Fruit fly (Drosophila melanogaster) whole organism, embryonic: ENCODE results near the gene LysS.

Experiments
- Atf6 ChIP-seq: fragments of 200-800 bp; sonication (Bioruptor generic); IDR thresholded peaks from 2 replicates; pipeline ENCODE4 v1.3.6; 2022; ENCODE audit warnings: missing biosample characterization, missing genetic modification characterization
- CG11247 ChIP-seq: fragments of 200-800 bp; sonication (Bioruptor generic); IDR thresholded peaks from 2 replicates; pipeline ENCODE4 v1.3.6; 2022; ENCODE audit warnings: missing biosample characterization, missing genetic modification characterization
- CG11695 ChIP-seq: fragments of 200-800 bp; sonication (Bioruptor generic); IDR thresholded peaks from 3 replicates; pipeline ENCODE4 v1.3.6; 2022; ENCODE audit warnings: missing biosample characterization, missing genetic modification characterization
- CG12071 ChIP-seq: fragments of 200-800 bp; sonication (Bioruptor generic); optimal IDR thresholded peaks from 3 replicates; lab custom pipeline; 2018; ENCODE audit warnings: missing biosample characterization, mild to moderate bottlenecking, missing genetic modification characterization
- CG13296 ChIP-seq: fragments of 200-800 bp; sonication (Bioruptor generic); optimal IDR thresholded peaks from 3 replicates; lab custom pipeline; 2018; ENCODE audit warnings: missing biosample characterization, mild to moderate bottlenecking, missing genetic modification characterization
- CG13775 ChIP-seq: fragments of 200-800 bp; sonication (Bioruptor generic); optimal IDR thresholded peaks from 3 replicates; lab custom pipeline; 2017; ENCODE audit warnings: missing biosample characterization, mild to moderate bottlenecking, missing genetic modification characterization
- CG14710 ChIP-seq: fragments of 200-800 bp; sonication (Bioruptor generic); optimal IDR thresholded peaks from 3 replicates; lab custom pipeline; 2019; ENCODE audit warnings: missing biosample characterization, mild to moderate bottlenecking, missing genetic modification characterization, moderate library complexity
- CG16863 ChIP-seq: fragments of 200-800 bp; sonication (Bioruptor generic); optimal IDR thresholded peaks from 3 replicates; lab custom pipeline; 2016; ENCODE audit warnings: missing biosample characterization, missing genetic modification characterization
- CG18599 ChIP-seq: fragments of 200-800 bp; sonication (Bioruptor generic); optimal IDR thresholded peaks from 3 replicates; lab custom pipeline; 2017; ENCODE audit warnings: missing biosample characterization, missing genetic modification characterization, mild to moderate bottlenecking, moderate library complexity, missing genetic modification reagents
- CG18619 ChIP-seq: fragments of 200-800 bp; sonication (Bioruptor generic); optimal IDR thresholded peaks from 3 replicates; lab custom pipeline; 2017; ENCODE audit warnings: missing biosample characterization, mild to moderate bottlenecking, missing genetic modification characterization
- CG2120 ChIP-seq: fragments of 200-800 bp; sonication (Bioruptor generic); optimal IDR thresholded peaks from 3 replicates; lab custom pipeline; 2016; ENCODE audit warnings: missing biosample characterization, missing genetic modification characterization
- CG2678 ChIP-seq: fragments of 200-800 bp; sonication (Bioruptor generic); optimal IDR thresholded peaks from 3 replicates; lab custom pipeline; 2019; ENCODE audit warnings: missing biosample characterization, mild to moderate bottlenecking, missing genetic modification characterization, moderate library complexity
- CG2889 ChIP-seq: fragments of 200-800 bp; sonication (Bioruptor generic); IDR thresholded peaks from 3 replicates; pipeline ENCODE4 v1.3.6; 2022; ENCODE audit warnings: missing biosample characterization, missing genetic modification characterization
- CG8478 ChIP-seq: fragments of >200 bp; optimal IDR thresholded peaks from 2 replicates; lab custom pipeline; 2018
- CTCF ChIP-seq: fragments of 200-800 bp; sonication (Bioruptor generic); optimal IDR thresholded peaks from 2 replicates; lab custom pipeline; 2017; ENCODE audit warnings: missing biosample characterization, mild to moderate bottlenecking, missing genetic modification characterization, moderate library complexity
- Doc2 ChIP-seq: fragments of 200-800 bp; sonication (Bioruptor generic); IDR thresholded peaks from 2 replicates; pipeline ENCODE4 v1.3.6; 2022; ENCODE audit warnings: missing biosample characterization, missing genetic modification characterization
- E2f2 ChIP-seq: fragments of 200-800 bp; sonication (Bioruptor generic); IDR thresholded peaks from 2 replicates; pipeline ENCODE4 v1.3.6; 2022; ENCODE audit warnings: missing biosample characterization, missing genetic modification characterization
- Gsc ChIP-seq: fragments of 200-800 bp; sonication (Bioruptor generic); IDR thresholded peaks from 2 replicates; pipeline ENCODE4 v1.3.6; 2022; ENCODE audit warnings: missing biosample characterization, missing genetic modification characterization
- H15 ChIP-seq: fragments of 200-800 bp; sonication (Bioruptor generic); IDR thresholded peaks from 3 replicates; pipeline ENCODE4 v1.3.6; 2022; ENCODE audit warnings: missing biosample characterization, missing genetic modification characterization
- Hmr ChIP-seq: fragments of 200-800 bp; sonication (Bioruptor generic); optimal IDR thresholded peaks from 3 replicates; lab custom pipeline; 2017; ENCODE audit warnings: mild to moderate bottlenecking, missing biosample characterization, missing genetic modification reagents, missing genetic modification characterization
- Hr3 ChIP-seq: fragments of 200-800 bp; sonication (Bioruptor generic); optimal IDR thresholded peaks from 3 replicates; lab custom pipeline; 2016; ENCODE audit warnings: missing biosample characterization, missing genetic modification characterization
- Mrtf ChIP-seq: fragments of 200-800 bp; sonication (Bioruptor generic); IDR thresholded peaks from 3 replicates; pipeline ENCODE4 v1.3.6; 2022; ENCODE audit warnings: missing biosample characterization, missing genetic modification characterization
- Sry-β ChIP-seq: fragments of 200-800 bp; sonication (Bioruptor generic); optimal IDR thresholded peaks from 2 replicates; lab custom pipeline; 2018; ENCODE audit warnings: missing biosample characterization, mild to moderate bottlenecking, missing genetic modification characterization, moderate library complexity
- Usf ChIP-seq: fragments of 200-800 bp; sonication (Bioruptor generic); optimal IDR thresholded peaks from 2 replicates; lab custom pipeline; 2017; ENCODE audit warnings: missing genotype, missing biosample characterization, missing genetic modification characterization
- Xrp1 ChIP-seq: fragments of 200-800 bp; sonication (Bioruptor generic); IDR thresholded peaks from 2 replicates; pipeline ENCODE4 v1.3.6; 2022; ENCODE audit warnings: missing biosample characterization, missing genetic modification characterization
- YL-1 ChIP-seq: fragments of 200-800 bp; sonication (Bioruptor generic); optimal IDR thresholded peaks from 3 replicates; lab custom pipeline; 2017; ENCODE audit warnings: missing biosample characterization, mild to moderate bottlenecking, missing genetic modification characterization
- ab ChIP-seq: fragments of 200-800 bp; sonication (Bioruptor generic); optimal IDR thresholded peaks from 2 replicates; lab custom pipeline; 2016; ENCODE audit warnings: missing biosample characterization, missing genetic modification characterization
- cad ChIP-seq: fragments of >200 bp; optimal IDR thresholded peaks from 2 replicates; lab custom pipeline; 2017; ENCODE audit warnings: missing biosample characterization, missing genetic modification characterization
- cas ChIP-seq: fragments of 200-800 bp; sonication (Bioruptor generic); IDR thresholded peaks from 2 replicates; pipeline ENCODE4 v1.3.6; 2022; ENCODE audit warnings: missing biosample characterization, missing genetic modification characterization
- crol ChIP-seq: fragments of 200-800 bp; sonication (Bioruptor generic); IDR thresholded peaks from 2 replicates; pipeline ENCODE4 v1.3.6; 2022; ENCODE audit warnings: missing biosample characterization, missing genetic modification characterization
- dan ChIP-seq: fragments of 200-800 bp; sonication (Bioruptor generic); IDR thresholded peaks from 2 replicates; pipeline ENCODE4 v1.3.6; 2022; ENCODE audit warnings: missing biosample characterization, missing genetic modification characterization
- danr ChIP-seq: fragments of 200-800 bp; sonication (Bioruptor generic); IDR thresholded peaks from 2 replicates; pipeline ENCODE4 v1.3.6; 2022; ENCODE audit warnings: missing biosample characterization, missing genetic modification characterization
- disco-r ChIP-seq: fragments of 200-800 bp; sonication (Bioruptor generic); optimal IDR thresholded peaks from 2 replicates; lab custom pipeline; 2016; ENCODE audit warnings: missing biosample characterization, missing genetic modification characterization
- dm ChIP-seq: fragments of 200-800 bp; sonication (Bioruptor generic); optimal IDR thresholded peaks from 3 replicates; lab custom pipeline; 2016; ENCODE audit warnings: missing biosample characterization, missing genetic modification characterization
- fd102C ChIP-seq: fragments of 200-800 bp; sonication (Bioruptor generic); optimal IDR thresholded peaks from 2 replicates; lab custom pipeline; 2018; ENCODE audit warnings: missing biosample characterization, mild to moderate bottlenecking, missing genetic modification characterization, moderate library complexity
- hkb ChIP-seq, 2 experiments: fragments of 200-800 bp in 1 of 2; fragments of >200 bp in 1 of 2; sonication (Bioruptor generic) in 1 of 2; IDR thresholded peaks in 1 of 2; optimal IDR thresholded peaks in 1 of 2; 2 replicates each; pipeline versions ENCODE4 v1.3.6 to Lab custom; 2017 to 2022; ENCODE audit warnings: missing biosample characterization in 1 of 2, missing genetic modification characterization in 1 of 2
- jigr1 ChIP-seq: fragments of 200-800 bp; sonication (Bioruptor generic); IDR thresholded peaks from 3 replicates; pipeline ENCODE4 v1.3.6; 2022; ENCODE audit warnings: missing biosample characterization, missing genetic modification characterization
- lola ChIP-seq, 3 experiments: fragments of >200 bp in 2 of 3; fragments of 200-800 bp in 1 of 3; sonication (Bioruptor generic) in 1 of 3; optimal IDR thresholded peaks; 2 replicates each; lab custom pipeline; 2017 to 2019; ENCODE audit warnings: missing biosample characterization in 3 of 3, missing genetic modification characterization in 3 of 3, mild to moderate bottlenecking in 1 of 3, moderate library complexity in 1 of 3
- mirr ChIP-seq: fragments of 200-800 bp; sonication (Bioruptor generic); optimal IDR thresholded peaks from 3 replicates; lab custom pipeline; 2018; ENCODE audit warnings: missing biosample characterization, mild to moderate bottlenecking, missing genetic modification characterization
- nerfin-1 ChIP-seq: fragments of 200-800 bp; sonication (Bioruptor generic); optimal IDR thresholded peaks from 3 replicates; lab custom pipeline; 2019; ENCODE audit warnings: missing biosample characterization, mild to moderate bottlenecking, missing genetic modification characterization, moderate library complexity
- pzg ChIP-seq: fragments of 200-800 bp; sonication (Bioruptor generic); optimal IDR thresholded peaks from 3 replicates; lab custom pipeline; 2018; ENCODE audit warnings: missing biosample characterization, mild to moderate bottlenecking, missing genetic modification characterization, moderate library complexity
- row ChIP-seq: fragments of 200-800 bp; sonication (Bioruptor generic); IDR thresholded peaks from 3 replicates; pipeline ENCODE4 v1.3.6; 2022; ENCODE audit warnings: missing biosample characterization, missing genetic modification characterization
- sc ChIP-seq, 3 experiments: fragments of >200 bp in 2 of 3; fragments of 200-800 bp in 1 of 3; sonication (Bioruptor generic) in 1 of 3; optimal IDR thresholded peaks; 2 replicates in 2 of 3; 3 replicates in 1 of 3; lab custom pipeline; 2017; ENCODE audit warnings: mild to moderate bottlenecking in 1 of 3, missing biosample characterization in 1 of 3, missing genetic modification characterization in 1 of 3, missing genetic modification reagents in 1 of 3
- schlank ChIP-seq: fragments of 200-800 bp; sonication (Bioruptor generic); optimal IDR thresholded peaks from 2 replicates; lab custom pipeline; 2018; ENCODE audit warnings: missing biosample characterization, mild to moderate bottlenecking, missing genetic modification characterization
- scrt ChIP-seq: fragments of 200-800 bp; sonication (Bioruptor generic); optimal IDR thresholded peaks from 2 replicates; lab custom pipeline; 2018; ENCODE audit warnings: missing biosample characterization, mild to moderate bottlenecking, missing genetic modification characterization, moderate library complexity
- sd ChIP-seq: fragments of 200-800 bp; sonication (Bioruptor generic); optimal IDR thresholded peaks from 3 replicates; lab custom pipeline; 2018; ENCODE audit warnings: missing biosample characterization, mild to moderate bottlenecking, missing genetic modification characterization, moderate library complexity
- sens ChIP-seq: fragments of 200-800 bp; sonication (Bioruptor generic); peaks from one replicate; lab custom pipeline; 2016; ENCODE audit warnings: missing biosample characterization, missing genetic modification characterization
- so ChIP-seq: fragments of 200-800 bp; sonication (Bioruptor generic); IDR thresholded peaks from 3 replicates; pipeline ENCODE4 v1.3.6; 2022; ENCODE audit warnings: missing biosample characterization, missing genetic modification characterization
- sob ChIP-seq: fragments of 200-800 bp; sonication (Bioruptor generic); IDR thresholded peaks from 2 replicates; pipeline ENCODE4 v1.3.6; 2022; ENCODE audit warnings: missing biosample characterization, missing genetic modification characterization
- twi ChIP-seq: fragments of 200-800 bp; optimal IDR thresholded peaks from 2 replicates; lab custom pipeline; 2019; ENCODE audit warnings: missing biosample characterization, mild to moderate bottlenecking, missing genetic modification characterization, moderate library complexity
- zfh1 ChIP-seq: fragments of 200-800 bp; sonication (Bioruptor generic); IDR thresholded peaks from 3 replicates; pipeline ENCODE4 v1.3.6; 2022; ENCODE audit warnings: missing biosample characterization, missing genetic modification characterization

Gene LysS

dm6 chr3L:1195868-1196552 is 31.5 kb upstream of the LysS start, which contains the start of gene Aplip1 (continued):
- peak; percentile 46 for TF ChIP-seq CG2120 (GFP tag; lab: Kevin White, UChicago)
- no peak for TF ChIP-seq CG18599
- TF ChIP-seq Mrtf: no peak
- no peak for TF ChIP-seq Sry-β (GFP tag; lab: Kevin White, UChicago)
- peak; percentile 46 for TF ChIP-seq nerfin-1
- no peak for TF ChIP-seq mirr
- TF ChIP-seq fd102C: no peak
- TF ChIP-seq CG11247: no peak
- no peak for TF ChIP-seq jigr1
- TF ChIP-seq cas (GFP tag; lab: Robert Waterston, UW): no peak
- peak; percentile 12 for TF ChIP-seq CG12071
- TF ChIP-seq lola (GFP tag; optimal IDR thresholded peaks at IDR 0.05; lab: Kevin White, UChicago): no peak
- 0 out of 3 replicates have a peak, but pooled peaks have one; percentile 15 for TF ChIP-seq CG11695 (GFP tag; lab: Robert Waterston, UW)
- TF ChIP-seq sc (optimal IDR thresholded peaks at IDR 0.05; lab: Kevin White, UChicago): no peak
- TF ChIP-seq sc (GFP tag; optimal IDR thresholded peaks at IDR 0.05; lab: Kevin White, UChicago): no peak
- TF ChIP-seq CG16863 (GFP tag; lab: Kevin White, UChicago): no peak
- TF ChIP-seq YL-1 (GFP tag; lab: Kevin White, UChicago): peak; percentile 13
- no peak for TF ChIP-seq Hr3 (GFP tag; lab: Kevin White, UChicago)
- TF ChIP-seq H15 (GFP tag; lab: Robert Waterston, UW): no peak
- no peak for TF ChIP-seq dan (GFP tag; lab: Robert Waterston, UW)
- peak; percentile 3 for TF ChIP-seq Hmr (GFP tag; lab: Kevin White, UChicago)
- TF ChIP-seq disco-r (GFP tag; lab: Kevin White, UChicago): no peak
- TF ChIP-seq CG13775 (GFP tag; lab: Kevin White, UChicago): no peak
- TF ChIP-seq sob: peak; percentile 63
- no peak for TF ChIP-seq so
- no peak for TF ChIP-seq schlank (tag; lab: Kevin White, UChicago)
- TF ChIP-seq sd (tag; lab: Kevin White, UChicago): no peak
- TF ChIP-seq Usf (GFP tag; lab: Kevin White, UChicago): no peak
- peak; percentile 30; the same call in 1 of the 2 replicates for TF ChIP-seq crol (GFP tag; lab: Robert Waterston, UW)
- no peak for TF ChIP-seq twi (tag; lab: Kevin White, UChicago)
- TF ChIP-seq hkb (optimal IDR thresholded peaks at IDR 0.05; lab: Kevin White, UChicago): no peak
- TF ChIP-seq hkb (GFP tag; IDR thresholded peaks at IDR 0.05; lab: Robert Waterston, UW): no peak
- TF ChIP-seq CG18619 (GFP tag; lab: Kevin White, UChicago): no peak
- no peak for TF ChIP-seq CTCF (GFP tag; lab: Kevin White, UChicago)
- peak; percentile 14 for TF ChIP-seq pzg (GFP tag; lab: Kevin White, UChicago)
- no peak for TF ChIP-seq dm
- no peak for TF ChIP-seq Gsc (GFP tag; lab: Robert Waterston, UW)
- TF ChIP-seq CG14710 (tag; lab: Kevin White, UChicago): no peak
- TF ChIP-seq ab (GFP tag; lab: Kevin White, UChicago): no peak
- TF ChIP-seq scrt (GFP tag; lab: Kevin White, UChicago): peak; percentile 87
- no peak for TF ChIP-seq CG8478 (lab: Kevin White, UChicago)
- no peak for TF ChIP-seq Doc2 (GFP tag; lab: Robert Waterston, UW)
- TF ChIP-seq CG2678 (tag; lab: Kevin White, UChicago): peak; percentile 39
- peak; percentile 22; the same call in 1 of the 3 replicates for TF ChIP-seq row
- no peak for TF ChIP-seq zfh1
- TF ChIP-seq E2f2 (GFP tag; lab: Robert Waterston, UW): no peak
- TF ChIP-seq CG13296 (GFP tag; lab: Kevin White, UChicago): peak; percentile 10
- TF ChIP-seq danr (GFP tag; lab: Robert Waterston, UW): no peak
- TF ChIP-seq Xrp1 (GFP tag; lab: Robert Waterston, UW): no peak
- no peak for TF ChIP-seq Atf6 (GFP tag; lab: Robert Waterston, UW)
- TF ChIP-seq cad (GFP tag; lab: Kevin White, UChicago): no peak
- peak; percentile 16 for TF ChIP-seq sens (GFP tag; lab: Kevin White, UChicago)
- no peak for TF ChIP-seq CG2889 (GFP tag; lab: Robert Waterston, UW)
